Worm (Caenorhabditis elegans) whole organism, L4 larva: ENCODE measurements around the gene ctsa-1.2.
A peak's percentile ranks its signal among the peaks of the same experiment; 100 is the strongest.

Experiments used
- D1046.2 ChIP-seq: fragments of 200-800 bp; sonication (Bioruptor generic); IDR thresholded peaks from 2 replicates; pipeline ENCODE4 v1.3.6; 2022; ENCODE audit warnings: missing genetic modification characterization, missing compliant biosample characterization
- R02D3.7 ChIP-seq: fragments of 150-350 bp; sonication (generic microtip); optimal IDR thresholded peaks from 3 replicates; lab custom pipeline; 2014; ENCODE audit warnings: missing biosample characterization, missing genetic modification characterization
- T20F7.1 ChIP-seq: fragments of 200-800 bp; sonication (Bioruptor generic); optimal IDR thresholded peaks from 2 replicates; lab custom pipeline; 2018; ENCODE audit warnings: mild to moderate bottlenecking, missing genetic modification characterization, missing compliant biosample characterization
- Y48G9A.11 ChIP-seq: fragments of 200-800 bp; sonication (Bioruptor generic); IDR thresholded peaks from 2 replicates; pipeline ENCODE4 v1.3.6; 2022; ENCODE audit warnings: missing genetic modification reagents, missing genetic modification characterization, missing compliant biosample characterization
- Y5F2A.4 ChIP-seq: fragments of 200-800 bp; sonication (Bioruptor generic); optimal IDR thresholded peaks from 2 replicates; lab custom pipeline; 2018; ENCODE audit warnings: mild to moderate bottlenecking, missing genetic modification characterization, missing compliant biosample characterization
- aha-1 ChIP-seq: fragments of 150-350 bp; peaks from one replicate; lab custom pipeline; 2014; ENCODE audit warnings: missing biosample characterization, missing genetic modification characterization
- aly-2 ChIP-seq: sonication (generic microtip); optimal IDR thresholded peaks from 2 replicates; lab custom pipeline; 2018; ENCODE audit warnings: missing biosample characterization, missing genetic modification characterization
- attf-4 ChIP-seq: sonication (generic microtip); optimal IDR thresholded peaks from 3 replicates; lab custom pipeline; 2017; ENCODE audit warnings: missing biosample characterization, missing genetic modification characterization
- ceh-20 ChIP-seq: fragments of 200-800 bp; sonication (Bioruptor generic); IDR thresholded peaks from 2 replicates; pipeline ENCODE4 v1.3.6; 2022; ENCODE audit warnings: missing genetic modification reagents, missing genetic modification characterization, missing compliant biosample characterization
- ceh-44 ChIP-seq: fragments of 200-800 bp; sonication (Bioruptor generic); IDR thresholded peaks from 2 replicates; pipeline ENCODE4 v1.3.6; 2022; ENCODE audit warnings: missing genetic modification reagents, missing genetic modification characterization, missing compliant biosample characterization
- ceh-62 ChIP-seq: sonication (generic microtip); optimal IDR thresholded peaks from 2 replicates; lab custom pipeline; 2017; ENCODE audit warnings: missing biosample characterization, missing genetic modification characterization
- ceh-82 ChIP-seq: sonication (generic microtip); optimal IDR thresholded peaks from 2 replicates; lab custom pipeline; 2017; ENCODE audit warnings: missing biosample characterization, missing genetic modification characterization
- daf-12 ChIP-seq: fragments of 150-350 bp; optimal IDR thresholded peaks from 2 replicates; lab custom pipeline; 2014; ENCODE audit warnings: missing biosample characterization, missing genetic modification reagents, missing genetic modification characterization
- daf-19 ChIP-seq: fragments of 200-800 bp; sonication (Bioruptor generic); conservative IDR thresholded peaks from 2 replicates; pipeline ENCODE4 v1.3.6; 2022; ENCODE audit warnings: missing genetic modification characterization, missing compliant biosample characterization
- daf-8 ChIP-seq: fragments of 200-800 bp; sonication (Bioruptor generic); IDR thresholded peaks from 2 replicates; pipeline ENCODE4 v1.3.6; 2022; ENCODE audit warnings: missing genetic modification characterization, missing compliant biosample characterization
- dmd-8 ChIP-seq: fragments of 200-800 bp; sonication (Bioruptor generic); IDR thresholded peaks from 2 replicates; pipeline ENCODE4 v1.3.6; 2022; ENCODE audit warnings: missing genetic modification characterization, missing compliant biosample characterization
- hlh-30 ChIP-seq: sonication (generic microtip); optimal IDR thresholded peaks from 2 replicates; lab custom pipeline; 2017; ENCODE audit warnings: antibody characterized with exemption, mild to moderate bottlenecking, missing genetic modification characterization, missing compliant biosample characterization; ENCODE audit not compliant: insufficient read depth
- hmg-1.1 ChIP-seq: fragments of 200-800 bp; sonication (Bioruptor generic); IDR thresholded peaks from 2 replicates; pipeline ENCODE4 v1.3.6; 2022; ENCODE audit warnings: missing genetic modification reagents, missing genetic modification characterization, missing compliant biosample characterization
- lim-7 ChIP-seq: fragments of 200-800 bp; sonication (Bioruptor generic); IDR thresholded peaks from 2 replicates; pipeline ENCODE4 v1.3.6; 2022; ENCODE audit warnings: missing genetic modification characterization, missing compliant biosample characterization
- lin-15B ChIP-seq: fragments of 150-350 bp; sonication (generic microtip); optimal IDR thresholded peaks from 3 replicates; lab custom pipeline; 2014; ENCODE audit warnings: missing biosample characterization, missing genetic modification characterization
- lin-29 ChIP-seq: fragments of 200-800 bp; sonication (Bioruptor generic); IDR thresholded peaks from 2 replicates; pipeline ENCODE4 v1.3.6; 2022; ENCODE audit warnings: missing genetic modification reagents, missing genetic modification characterization, missing compliant biosample characterization
- lin-39 ChIP-seq: fragments of 150-350 bp; optimal IDR thresholded peaks from 2 replicates; lab custom pipeline; 2014; ENCODE audit warnings: missing biosample characterization, missing genetic modification reagents, missing genetic modification characterization
- mdl-1 ChIP-seq, 2 experiments: fragments of 150-350 bp in 1 of 2; sonication (generic microtip) in 1 of 2; optimal IDR thresholded peaks; 2 replicates each; lab custom pipeline; 2014 to 2017; ENCODE audit warnings: missing biosample characterization in 2 of 2, missing genetic modification characterization in 2 of 2
- mdt-29 ChIP-seq: fragments of 200-800 bp; sonication (Bioruptor generic); IDR thresholded peaks from 2 replicates; pipeline ENCODE4 v1.3.6; 2022; ENCODE audit warnings: missing genetic modification reagents, missing genetic modification characterization, missing compliant biosample characterization
- mep-1 ChIP-seq: fragments of 150-350 bp; sonication (generic microtip); optimal IDR thresholded peaks from 3 replicates; lab custom pipeline; 2014; ENCODE audit warnings: missing biosample characterization, missing genetic modification characterization
- mes-2 ChIP-seq: sonication (generic microtip); optimal IDR thresholded peaks from 2 replicates; lab custom pipeline; 2016; ENCODE audit warnings: missing genotype, mild to moderate bottlenecking, missing genetic modification characterization, missing compliant biosample characterization; ENCODE audit not compliant: poor library complexity, severe bottlenecking
- mxl-3 ChIP-seq: fragments of 200-800 bp; sonication (Bioruptor generic); optimal IDR thresholded peaks from 2 replicates; lab custom pipeline; 2018; ENCODE audit warnings: mild to moderate bottlenecking, missing genetic modification characterization, missing compliant biosample characterization
- nhr-10 ChIP-seq: fragments of 150-350 bp; optimal IDR thresholded peaks from 2 replicates; lab custom pipeline; 2014; ENCODE audit warnings: missing biosample characterization, missing genetic modification characterization
- nhr-102 ChIP-seq: sonication (generic microtip); optimal IDR thresholded peaks from 2 replicates; lab custom pipeline; 2016; ENCODE audit warnings: mild to moderate bottlenecking, missing genetic modification characterization, moderate library complexity, missing compliant biosample characterization
- nhr-42 ChIP-seq: fragments of 200-800 bp; sonication (Bioruptor generic); IDR thresholded peaks from 2 replicates; pipeline ENCODE4 v1.3.6; 2022; ENCODE audit warnings: missing genetic modification characterization, missing compliant biosample characterization
- nhr-76 ChIP-seq: fragments of 150-350 bp; optimal IDR thresholded peaks from 2 replicates; lab custom pipeline; 2014; ENCODE audit warnings: missing biosample characterization, missing genetic modification characterization
- pha-4 ChIP-seq, 2 experiments: fragments of 150-350 bp in 1 of 2; fragments of 200-800 bp in 1 of 2; sonication (Bioruptor generic) in 1 of 2; IDR thresholded peaks in 1 of 2; optimal IDR thresholded peaks in 1 of 2; 2 replicates each; pipeline versions ENCODE4 v1.3.6 to Lab custom; 2014 to 2022; ENCODE audit warnings: missing genetic modification characterization in 2 of 2, missing genetic modification reagents in 2 of 2, missing biosample characterization in 1 of 2, missing compliant biosample characterization in 1 of 2
- pqm-1 ChIP-seq: sonication (generic microtip); optimal IDR thresholded peaks from 2 replicates; lab custom pipeline; 2017; ENCODE audit warnings: missing biosample characterization, missing genetic modification characterization
- saeg-2 ChIP-seq: fragments of 200-800 bp; sonication (Bioruptor generic); IDR thresholded peaks from 2 replicates; pipeline ENCODE4 v1.3.6; 2022; ENCODE audit warnings: missing genetic modification reagents, missing genetic modification characterization, missing compliant biosample characterization
- set-16 ChIP-seq: fragments of 200-800 bp; sonication (Bioruptor generic); IDR thresholded peaks from 2 replicates; pipeline ENCODE4 v1.3.6; 2022; ENCODE audit warnings: missing genetic modification reagents, missing genetic modification characterization, missing compliant biosample characterization
- snpc-4 ChIP-seq: fragments of 150-350 bp; optimal IDR thresholded peaks from 2 replicates; lab custom pipeline; 2014; ENCODE audit warnings: missing biosample characterization, missing genetic modification characterization
- tra-1 ChIP-seq: fragments of 200-800 bp; sonication (Bioruptor generic); IDR thresholded peaks from 2 replicates; pipeline ENCODE4 v1.3.6; 2022; ENCODE audit warnings: missing genetic modification reagents, missing genetic modification characterization, missing compliant biosample characterization
- vab-7 ChIP-seq: fragments of 200-800 bp; sonication (Bioruptor generic); IDR thresholded peaks from 2 replicates; pipeline ENCODE4 v1.3.6; 2022; ENCODE audit warnings: missing genetic modification reagents, missing genetic modification characterization, missing compliant biosample characterization
- zfp-2 ChIP-seq: sonication (generic microtip); optimal IDR thresholded peaks from 2 replicates; lab custom pipeline; 2016; ENCODE audit warnings: mild to moderate bottlenecking, missing genetic modification characterization, missing compliant biosample characterization
- zip-2 ChIP-seq: fragments of 150-350 bp; optimal IDR thresholded peaks from 2 replicates; lab custom pipeline; 2014; ENCODE audit warnings: missing biosample characterization, missing genetic modification characterization

The ctsa-1.2 gene

ce11 chrII:11731174-11731724 is 7.9 kb upstream of the ctsa-1.2 start (continued):
- no peak for TF ChIP-seq daf-19 (GFP tag; lab: Robert Waterston, UW)
- TF ChIP-seq nhr-102 (tag; lab: Kevin White, UChicago): peak; percentile 67
- TF ChIP-seq tra-1 (GFP tag; lab: Robert Waterston, UW): 0 out of 2 replicates have a peak, but pooled peaks have one; percentile 13
- no peak for TF ChIP-seq dmd-8
- no peak for TF ChIP-seq ceh-44 (GFP tag; lab: Robert Waterston, UW)
- no peak for TF ChIP-seq vab-7 (GFP tag; lab: Robert Waterston, UW)
- no peak for TF ChIP-seq nhr-76 (tag; lab: Kevin White, UChicago)
- TF ChIP-seq lim-7 (GFP tag; lab: Robert Waterston, UW): no peak
- TF ChIP-seq hlh-30: no peak
- TF ChIP-seq mes-2 (tag; lab: Kevin White, UChicago): peak; percentile 11
- TF ChIP-seq T20F7.1 (GFP tag; lab: Kevin White, UChicago): peak; percentile 2
- TF ChIP-seq daf-8 (GFP tag; lab: Robert Waterston, UW): no peak
- no peak for TF ChIP-seq saeg-2
- no peak for TF ChIP-seq ceh-82 (tag; lab: Kevin White, UChicago)
- TF ChIP-seq R02D3.7 (tag; lab: Kevin White, UChicago): no peak
- TF ChIP-seq pqm-1 (tag; lab: Kevin White, UChicago): no peak
- no peak for TF ChIP-seq zfp-2 (tag; lab: Kevin White, UChicago)
- TF ChIP-seq ceh-20 (GFP tag; lab: Robert Waterston, UW): no peak
- no peak for TF ChIP-seq mdl-1 (tag; optimal IDR thresholded peaks at IDR 0.05; lab: Kevin White, UChicago)
- no peak for TF ChIP-seq snpc-4 (tag; lab: Kevin White, UChicago)
- no peak for TF ChIP-seq mxl-3 (GFP tag; lab: Kevin White, UChicago)
- TF ChIP-seq aly-2: no peak
- no peak for TF ChIP-seq attf-4 (tag; lab: Kevin White, UChicago)

ce11 chrII:11732513-11732912 is 6.6 kb upstream of the ctsa-1.2 start, which contains the start of gene F13D12.8:
F13D12.8 (minus strand) TSS chrII:11732594.
- TF ChIP-seq nhr-10 (tag; lab: Kevin White, UChicago): no peak
- TF ChIP-seq tra-1 (GFP tag; lab: Robert Waterston, UW): no peak
- TF ChIP-seq Y48G9A.11 (GFP tag; lab: Robert Waterston, UW): no peak
- 0 out of 2 replicates have a peak, but pooled peaks have one; percentile 19 for TF ChIP-seq hmg-1.1
- no peak for TF ChIP-seq aha-1
- TF ChIP-seq lin-15B (tag; lab: Kevin White, UChicago): no peak

- TF ChIP-seq D1046.2 (GFP tag; lab: Robert Waterston, UW) (no peak), mes-2 (tag; lab: Kevin White, UChicago) (no peak), lin-39 (tag; lab: Kevin White, UChicago) (no peak), ceh-62 (no peak), Y5F2A.4 (no peak), dmd-8 (no peak), nhr-102 (tag; lab: Kevin White, UChicago) (no peak), nhr-42 (no peak), zip-2 (no peak), mdt-29 (no peak), daf-12 (no peak), set-16 (GFP tag; lab: Robert Waterston, UW) (no peak), pha-4 (GFP tag; IDR thresholded peaks at IDR 0.05; lab: Robert Waterston, UW) (no peak), pha-4 (tag; optimal IDR thresholded peaks at IDR 0.05; lab: Kevin White, UChicago) (no peak), mep-1 (tag; lab: Kevin White, UChicago) (no peak), ceh-44 (GFP tag; lab: Robert Waterston, UW) (no peak), lin-29 (no peak)
Observed at ce11 chrII:11733850-11734249, 5.3 kb upstream of the ctsa-1.2 start.
